Worm (Caenorhabditis elegans) whole organism, L4 larva: ENCODE results near the gene syd-9.

Source experiments
- Y75B8A.6 ChIP-seq: fragments of 200-800 bp; sonication (Bioruptor generic); IDR thresholded peaks from 2 replicates; pipeline ENCODE4 v1.3.6; 2022; ENCODE audit warnings: missing genetic modification reagents, missing genetic modification characterization, missing compliant biosample characterization
- ZK337.2 ChIP-seq: fragments of 200-800 bp; sonication (Bioruptor generic); IDR thresholded peaks from 2 replicates; pipeline ENCODE4 v1.3.6; 2022; ENCODE audit warnings: missing genetic modification reagents, missing genetic modification characterization, missing compliant biosample characterization
- aha-1 ChIP-seq: fragments of 150-350 bp; peaks from one replicate; lab custom pipeline; 2014; ENCODE audit warnings: missing biosample characterization, missing genetic modification characterization
- ama-1 ChIP-seq: fragments of 150-350 bp; optimal IDR thresholded peaks from 2 replicates; lab custom pipeline; 2014; ENCODE audit warnings: inconsistent platforms, mixed read lengths
- ceh-20 ChIP-seq: fragments of 200-800 bp; sonication (Bioruptor generic); IDR thresholded peaks from 2 replicates; pipeline ENCODE4 v1.3.6; 2022; ENCODE audit warnings: missing genetic modification reagents, missing genetic modification characterization, missing compliant biosample characterization
- ceh-44 ChIP-seq: fragments of 200-800 bp; sonication (Bioruptor generic); IDR thresholded peaks from 2 replicates; pipeline ENCODE4 v1.3.6; 2022; ENCODE audit warnings: missing genetic modification reagents, missing genetic modification characterization, missing compliant biosample characterization
- ceh-82 ChIP-seq: sonication (generic microtip); optimal IDR thresholded peaks from 2 replicates; lab custom pipeline; 2017; ENCODE audit warnings: missing biosample characterization, missing genetic modification characterization
- cey-2 ChIP-seq: sonication (generic microtip); optimal IDR thresholded peaks from 3 replicates; lab custom pipeline; 2017; ENCODE audit warnings: missing genetic modification characterization, mild to moderate bottlenecking, missing compliant biosample characterization, antibody characterized with exemption, borderline replicate concordance; ENCODE audit not compliant: insufficient read depth
- daf-16 ChIP-seq, 3 experiments: sonication (generic microtip); optimal IDR thresholded peaks; 2 replicates each; lab custom pipeline; 2016 to 2017; ENCODE audit warnings: missing genetic modification characterization in 3 of 3, missing genetic modification reagents in 3 of 3, mild to moderate bottlenecking in 2 of 3, missing compliant biosample characterization in 2 of 3, missing biosample characterization in 1 of 3, moderate library complexity in 1 of 3
- dmd-6 ChIP-seq: fragments of 200-800 bp; sonication (Bioruptor generic); IDR thresholded peaks from 2 replicates; pipeline ENCODE4 v1.3.6; 2022; ENCODE audit warnings: missing genetic modification reagents, missing genetic modification characterization, missing compliant biosample characterization
- dmd-9 ChIP-seq: fragments of 200-800 bp; sonication (Bioruptor generic); IDR thresholded peaks from 2 replicates; pipeline ENCODE4 v1.3.6; 2022; ENCODE audit warnings: missing genetic modification reagents, missing genetic modification characterization, missing compliant biosample characterization
- dpl-1 ChIP-seq: fragments of 150-350 bp; optimal IDR thresholded peaks from 2 replicates; lab custom pipeline; 2014; ENCODE audit warnings: missing biosample characterization, missing genetic modification reagents, missing genetic modification characterization
- duxl-1 ChIP-seq: sonication (generic microtip); optimal IDR thresholded peaks from 2 replicates; lab custom pipeline; 2016; ENCODE audit warnings: mild to moderate bottlenecking, missing genetic modification characterization, moderate library complexity, missing compliant biosample characterization; ENCODE audit not compliant: poor library complexity
- dve-1 ChIP-seq: sonication (generic microtip); optimal IDR thresholded peaks from 2 replicates; lab custom pipeline; 2017; ENCODE audit warnings: antibody characterized with exemption, mild to moderate bottlenecking, missing genetic modification characterization, missing compliant biosample characterization; ENCODE audit not compliant: insufficient read depth
- egl-43 ChIP-seq: fragments of 200-800 bp; sonication (Bioruptor generic); IDR thresholded peaks from 2 replicates; pipeline ENCODE4 v1.3.6; 2022; ENCODE audit warnings: missing genetic modification reagents, missing genetic modification characterization, missing compliant biosample characterization
- hif-1 ChIP-seq, 2 experiments: sonication (generic microtip); optimal IDR thresholded peaks; 2 replicates each; lab custom pipeline; 2016 to 2017; ENCODE audit warnings: missing compliant biosample characterization in 2 of 2, missing genetic modification characterization in 2 of 2, missing genetic modification reagents in 2 of 2, missing genotype in 2 of 2, mild to moderate bottlenecking in 1 of 2
- hlh-11 ChIP-seq: fragments of 200-800 bp; sonication (Bioruptor generic); optimal IDR thresholded peaks from 2 replicates; lab custom pipeline; 2018; ENCODE audit warnings: mild to moderate bottlenecking, missing genetic modification characterization, missing compliant biosample characterization
- hlh-30 ChIP-seq: sonication (generic microtip); optimal IDR thresholded peaks from 2 replicates; lab custom pipeline; 2017; ENCODE audit warnings: antibody characterized with exemption, mild to moderate bottlenecking, missing genetic modification characterization, missing compliant biosample characterization; ENCODE audit not compliant: insufficient read depth
- hmg-1.1 ChIP-seq: fragments of 200-800 bp; sonication (Bioruptor generic); IDR thresholded peaks from 2 replicates; pipeline ENCODE4 v1.3.6; 2022; ENCODE audit warnings: missing genetic modification reagents, missing genetic modification characterization, missing compliant biosample characterization
- lin-1 ChIP-seq: fragments of 200-800 bp; sonication (Bioruptor generic); IDR thresholded peaks from 2 replicates; pipeline ENCODE4 v1.3.6; 2022; ENCODE audit warnings: missing genetic modification reagents, missing genetic modification characterization, missing compliant biosample characterization
- lsy-2 ChIP-seq, 2 experiments: fragments of 150-350 bp in 1 of 2; sonication (generic microtip) in 1 of 2; optimal IDR thresholded peaks; 2 replicates each; lab custom pipeline; 2014 to 2017; ENCODE audit warnings: missing biosample characterization in 2 of 2, missing genetic modification characterization in 2 of 2
- madf-5 ChIP-seq, 2 experiments: fragments of 200-800 bp; sonication (Bioruptor generic); IDR thresholded peaks; 2 replicates each; pipeline ENCODE4 v1.3.6; 2022; ENCODE audit warnings: missing compliant biosample characterization in 2 of 2, missing genetic modification characterization in 2 of 2
- mdl-1 ChIP-seq, 2 experiments: fragments of 150-350 bp in 1 of 2; sonication (generic microtip) in 1 of 2; optimal IDR thresholded peaks; 2 replicates each; lab custom pipeline; 2014 to 2017; ENCODE audit warnings: missing biosample characterization in 2 of 2, missing genetic modification characterization in 2 of 2
- mep-1 ChIP-seq: fragments of 150-350 bp; sonication (generic microtip); optimal IDR thresholded peaks from 3 replicates; lab custom pipeline; 2014; ENCODE audit warnings: missing biosample characterization, missing genetic modification characterization
- mes-2 ChIP-seq: sonication (generic microtip); optimal IDR thresholded peaks from 2 replicates; lab custom pipeline; 2016; ENCODE audit warnings: missing genotype, mild to moderate bottlenecking, missing genetic modification characterization, missing compliant biosample characterization; ENCODE audit not compliant: poor library complexity, severe bottlenecking
- mxl-2 ChIP-seq: fragments of 200-800 bp; sonication (Bioruptor generic); conservative IDR thresholded peaks from 2 replicates; pipeline ENCODE4 v1.3.6; 2022; ENCODE audit warnings: missing genetic modification reagents, missing genetic modification characterization, missing compliant biosample characterization
- mxl-3 ChIP-seq: fragments of 200-800 bp; sonication (Bioruptor generic); optimal IDR thresholded peaks from 2 replicates; lab custom pipeline; 2018; ENCODE audit warnings: mild to moderate bottlenecking, missing genetic modification characterization, missing compliant biosample characterization
- nhr-11 ChIP-seq: fragments of 150-350 bp; optimal IDR thresholded peaks from 2 replicates; lab custom pipeline; 2014; ENCODE audit warnings: missing biosample characterization, missing genetic modification characterization
- nhr-111 ChIP-seq: fragments of 200-800 bp; sonication (Bioruptor generic); optimal IDR thresholded peaks from 2 replicates; lab custom pipeline; 2018; ENCODE audit warnings: mild to moderate bottlenecking, missing genetic modification characterization, missing compliant biosample characterization
- nhr-237 ChIP-seq: sonication (generic microtip); optimal IDR thresholded peaks from 2 replicates; lab custom pipeline; 2017; ENCODE audit warnings: missing biosample characterization, missing genetic modification characterization
- nhr-28 ChIP-seq: fragments of 150-350 bp; optimal IDR thresholded peaks from 2 replicates; lab custom pipeline; 2014; ENCODE audit warnings: missing biosample characterization, missing genetic modification characterization
- nhr-6 ChIP-seq: fragments of 150-350 bp; optimal IDR thresholded peaks from 2 replicates; lab custom pipeline; 2014; ENCODE audit warnings: missing biosample characterization, missing genetic modification characterization
- php-3 ChIP-seq: fragments of 200-800 bp; sonication (Bioruptor generic); IDR thresholded peaks from 2 replicates; pipeline ENCODE4 v1.3.6; 2022; ENCODE audit warnings: missing genetic modification reagents, missing genetic modification characterization, missing compliant biosample characterization
- pqm-1 ChIP-seq: sonication (generic microtip); optimal IDR thresholded peaks from 2 replicates; lab custom pipeline; 2017; ENCODE audit warnings: missing biosample characterization, missing genetic modification characterization
- rbr-2 ChIP-seq: sonication (generic microtip); optimal IDR thresholded peaks from 2 replicates; lab custom pipeline; 2016; ENCODE audit warnings: missing genotype, missing genetic modification characterization, missing compliant biosample characterization
- set-16 ChIP-seq: fragments of 200-800 bp; sonication (Bioruptor generic); IDR thresholded peaks from 2 replicates; pipeline ENCODE4 v1.3.6; 2022; ENCODE audit warnings: missing genetic modification reagents, missing genetic modification characterization, missing compliant biosample characterization
- spr-1 ChIP-seq: sonication (generic microtip); optimal IDR thresholded peaks from 2 replicates; lab custom pipeline; 2016; ENCODE audit warnings: mild to moderate bottlenecking, missing genetic modification characterization, missing compliant biosample characterization
- unc-39 ChIP-seq: sonication (generic microtip); optimal IDR thresholded peaks from 2 replicates; lab custom pipeline; 2017; ENCODE audit warnings: missing biosample characterization, missing genetic modification characterization

The syd-9 gene

ce11 chrX:7230877-7231276 lies 13.0 kb downstream of the syd-9 start:
- TF ChIP-seq pqm-1 (tag; lab: Kevin White, UChicago) (no peak), spr-1 (tag; lab: Kevin White, UChicago) (no peak), set-16 (GFP tag; lab: Robert Waterston, UW) (peak; percentile 71), nhr-237 (tag; lab: Kevin White, UChicago) (no peak), ceh-20 (GFP tag; lab: Robert Waterston, UW) (0 out of 2 replicates have a peak, but pooled peaks have one; percentile 8)

ce11 chrX:7232158-7232822 lies 14.4 kb downstream of the syd-9 start:
- TF ChIP-seq mep-1 (tag; lab: Kevin White, UChicago) (peak; percentile 39), dve-1 (tag; lab: Kevin White, UChicago) (peak; percentile 67), hmg-1.1 (GFP tag; lab: Robert Waterston, UW) (peak; percentile 50; the same call in 1 of the 2 replicates), Y75B8A.6 (GFP tag; lab: Robert Waterston, UW) (0 out of 2 replicates have a peak, but pooled peaks have one; percentile 20), dpl-1 (GFP tag; lab: Kevin White, UChicago) (peak; percentile 9), ama-1 (lab: Kevin White, UChicago) (peak; percentile 96), dmd-6 (GFP tag; lab: Robert Waterston, UW) (peak; percentile 35), mes-2 (peak; percentile 7), lin-1 (GFP tag; lab: Robert Waterston, UW) (peak; percentile 58; the same call in 1 of the 2 replicates), madf-5 (GFP tag; IDR thresholded peaks at IDR 0.05; lab: Robert Waterston, UW) (0 out of 4 replicates have a peak, but pooled peaks of 1 of the 2 experiments have one; percentile 26), cey-2 (no peak), hif-1 (tag; optimal IDR thresholded peaks at IDR 0.05; lab: Kevin White, UChicago) (peak in 1 of 2 experiments; percentile 1), hlh-30 (tag; lab: Kevin White, UChicago) (no peak), mxl-2 (GFP tag; lab: Robert Waterston, UW) (no peak), daf-16 (GFP tag; optimal IDR thresholded peaks at IDR 0.05; lab: Kevin White, UChicago) (peak in 1 of 2 experiments; percentile 16), daf-16 (tag; optimal IDR thresholded peaks at IDR 0.05; lab: Kevin White, UChicago) (peak; percentile 68), rbr-2 (tag; lab: Kevin White, UChicago) (peak; percentile 22), egl-43 (GFP tag; lab: Robert Waterston, UW) (0 out of 2 replicates have a peak, but pooled peaks have one; percentile 13), nhr-111 (no peak), ceh-44 (no peak), nhr-11 (tag; lab: Kevin White, UChicago) (peak; percentile 29), nhr-28 (peak; percentile 23), dmd-9 (GFP tag; lab: Robert Waterston, UW) (0 out of 2 replicates have a peak, but pooled peaks have one; percentile 22), mxl-3 (GFP tag; lab: Kevin White, UChicago) (peak; percentile 40), aha-1 (tag; lab: Kevin White, UChicago) (peak; percentile 91), mdl-1 (tag; optimal IDR thresholded peaks at IDR 0.05; lab: Kevin White, UChicago) (peak in 1 of 2 experiments; percentile 37), nhr-6 (tag; lab: Kevin White, UChicago) (peak; percentile 55), unc-39 (no peak), hlh-11 (tag; lab: Kevin White, UChicago) (peak; percentile 83), lsy-2 (tag; optimal IDR thresholded peaks at IDR 0.05; lab: Kevin White, UChicago) (peak in 1 of 2 experiments; percentile 62), duxl-1 (tag; lab: Kevin White, UChicago) (no peak), php-3 (GFP tag; lab: Robert Waterston, UW) (0 out of 2 replicates have a peak, but pooled peaks have one; percentile 7), ceh-82 (no peak), ZK337.2 (GFP tag; lab: Robert Waterston, UW) (no peak), pqm-1 (tag; lab: Kevin White, UChicago) (peak; percentile 10), set-16 (GFP tag; lab: Robert Waterston, UW) (peak; percentile 35)
